Fruit fly (Drosophila melanogaster) Kc167 (cell line): ENCODE measurements around the gene Grp170.

Experiments used
- Myc ChIP-seq: fragments of >200 bp; optimal IDR thresholded peaks from 2 replicates; lab custom pipeline; 2017; ENCODE audit warnings: missing external identifiers
- Sin3A ChIP-seq: fragments of >200 bp; optimal IDR thresholded peaks from 2 replicates; lab custom pipeline; 2018; ENCODE audit warnings: missing external identifiers
- insv ChIP-seq: fragments of >200 bp; optimal IDR thresholded peaks from 3 replicates; lab custom pipeline; 2018; ENCODE audit warnings: missing external identifiers
- psq ChIP-seq: fragments of >200 bp; optimal IDR thresholded peaks from 2 replicates; lab custom pipeline; 2017; ENCODE audit warnings: missing external identifiers
- ttk ChIP-seq: sonication (Bioruptor generic); optimal IDR thresholded peaks from 2 replicates; lab custom pipeline; 2017; ENCODE audit warnings: missing external identifiers

dm6 chrX:2323661-2324293, 48.9 kb upstream of the Grp170 start:
- TF ChIP-seq Sin3A (lab: Kevin White, UChicago) = no peak
- no peak for TF ChIP-seq insv (lab: Kevin White, UChicago)
- TF ChIP-seq ttk (lab: Kevin White, UChicago) = no peak
- TF ChIP-seq Myc (lab: Kevin White, UChicago) = no peak
- TF ChIP-seq psq (lab: Kevin White, UChicago) = no peak
